Worm (Caenorhabditis elegans): ENCODE results near the gene C45B2.8.

DNA sequence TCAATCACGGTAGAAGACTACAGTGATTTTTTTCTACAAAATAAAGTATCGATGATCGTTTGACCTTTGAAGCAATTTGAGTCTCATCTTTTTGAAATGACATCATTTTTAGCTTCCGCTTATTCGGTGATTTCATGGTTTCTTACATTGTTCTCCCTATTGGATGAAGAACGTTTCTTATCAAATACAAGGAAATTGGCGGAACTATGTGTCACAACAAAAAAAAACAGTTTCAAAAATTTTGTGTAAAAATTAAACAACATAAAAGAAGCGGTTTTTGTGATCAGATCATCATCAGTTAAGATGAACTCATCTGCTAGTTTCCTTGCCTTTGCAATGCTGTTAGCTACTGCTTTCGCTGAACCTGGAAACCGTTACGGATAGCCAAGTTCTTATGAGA lies at the start of gene C45B2.8:
- TF ChIP-seq elt-3 (tag; optimal IDR thresholded peaks at IDR 0.05): no peak
- no peak for TF ChIP-seq unc-39 (tag; optimal IDR thresholded peaks at IDR 0.05)
- TF ChIP-seq mdl-1 (tag; optimal IDR thresholded peaks at IDR 0.05): no peak
- no peak for TF ChIP-seq zag-1 (tag; optimal IDR thresholded peaks at IDR 0.05)
- no peak for TF ChIP-seq ZK546.5 (tag; optimal IDR thresholded peaks at IDR 0.05)
